Worm (Caenorhabditis elegans) whole organism, L1 larva: ENCODE measurements around the gene sulp-8.

Experiments
- egl-27 ChIP-seq, 2 experiments: fragments of 150-350 bp in 1 of 2; sonication (generic microtip); optimal IDR thresholded peaks; 3 replicates each; lab custom pipeline; 2017 to 2018; ENCODE audit warnings: missing biosample characterization in 2 of 2, missing genetic modification characterization in 2 of 2, missing genetic modification reagents in 2 of 2
- fkh-10 ChIP-seq: sonication (generic microtip); optimal IDR thresholded peaks from 2 replicates; lab custom pipeline; 2017; ENCODE audit warnings: missing biosample characterization, missing genetic modification reagents, missing genetic modification characterization
- hlh-4 ChIP-seq: sonication (generic microtip); optimal IDR thresholded peaks from 2 replicates; lab custom pipeline; 2016; ENCODE audit warnings: mild to moderate bottlenecking, missing genetic modification characterization, missing compliant biosample characterization
- jun-1 ChIP-seq: fragments of 150-350 bp; optimal IDR thresholded peaks from 2 replicates; lab custom pipeline; 2014; ENCODE audit warnings: missing biosample characterization, missing genetic modification reagents, missing genetic modification characterization
- nhr-28 ChIP-seq: fragments of 150-350 bp; optimal IDR thresholded peaks from 2 replicates; lab custom pipeline; 2014; ENCODE audit warnings: missing biosample characterization, missing genetic modification characterization
- vab-15 ChIP-seq: sonication (generic microtip); optimal IDR thresholded peaks from 2 replicates; lab custom pipeline; 2017; ENCODE audit warnings: missing genotype, mild to moderate bottlenecking, missing genetic modification characterization, missing compliant biosample characterization

DNA sequence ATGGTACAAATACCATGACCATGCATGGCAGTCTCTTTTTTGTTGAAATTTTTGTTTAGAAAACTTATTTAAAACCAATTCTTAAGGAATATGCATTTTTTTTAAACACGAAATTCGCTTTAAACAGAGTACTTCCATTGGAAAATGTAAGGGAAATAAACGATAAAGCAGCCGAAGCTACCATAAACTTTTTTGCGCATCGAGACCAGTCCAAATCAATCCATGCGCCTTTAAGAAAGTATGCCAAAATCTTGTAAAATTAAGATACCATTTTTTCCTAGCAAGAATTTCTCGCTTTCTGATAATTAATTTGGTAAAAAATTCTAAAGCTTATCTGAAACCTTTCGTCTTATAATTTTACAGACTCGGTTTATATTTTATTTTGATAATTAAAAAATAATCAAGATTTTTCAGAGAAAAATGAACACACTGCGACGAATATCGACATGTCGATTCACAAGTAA is 19.2 kb upstream of the sulp-8 start, which contains the start of gene ZK287.7:
- TF ChIP-seq hlh-4 (tag; lab: Kevin White, UChicago): no peak
- TF ChIP-seq fkh-10 (GFP tag; lab: Kevin White, UChicago): no peak
- no peak for TF ChIP-seq jun-1 (tag; lab: Kevin White, UChicago)
- TF ChIP-seq vab-15 (tag; lab: Kevin White, UChicago): no peak
- no peak for TF ChIP-seq egl-27 (tag; optimal IDR thresholded peaks at IDR 0.05; lab: Kevin White, UChicago)
- no peak for TF ChIP-seq nhr-28
